Worm (Caenorhabditis elegans): Measurements from ENCODE around the gene srm-6.
"Not testable (repeated sequence)": the region's sequence is repeated elsewhere in the genome, so short reads cannot be mapped to it uniquely, and the experiment has no call there.

The srm-6 gene

DNA sequence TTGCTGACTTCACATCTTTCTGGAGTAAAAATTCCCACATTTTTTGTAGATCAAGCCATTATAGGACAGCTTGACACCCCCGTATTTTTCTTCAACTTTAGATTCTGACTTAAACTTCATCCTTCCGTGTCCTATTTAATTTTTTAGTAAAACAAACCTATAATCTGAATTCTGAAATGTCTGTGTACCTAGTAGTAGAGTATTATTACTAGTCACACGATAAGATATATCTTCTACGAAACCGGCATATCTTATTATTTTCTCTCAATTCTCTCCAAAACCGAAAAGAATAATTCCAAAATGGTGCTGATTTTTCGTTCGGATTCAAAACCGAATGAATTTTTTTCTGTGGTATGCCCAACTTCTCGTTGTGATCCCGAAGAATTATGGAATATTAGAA is 42.4 kb upstream of the srm-6 start, which contains the start of gene F14D7.9:
F14D7.9 (plus strand) TSS at position 301 of the 400 bp plus-strand sequence.
- TF ChIP-seq sem-4 (tag; optimal IDR thresholded peaks at IDR 0.05) (no peak), skn-1 (tag; optimal IDR thresholded peaks at IDR 0.05) (no peak), F13H6.1 (tag; optimal IDR thresholded peaks at IDR 0.05) (no peak), ama-1 (optimal IDR thresholded peaks at IDR 0.05) (no peak), gmeb-1 (tag; optimal IDR thresholded peaks at IDR 0.05) (no peak), unc-62 (GFP tag; optimal IDR thresholded peaks at IDR 0.05) (no peak), R02D3.7 (tag; optimal IDR thresholded peaks at IDR 0.05) (no peak), elt-3 (tag; optimal IDR thresholded peaks at IDR 0.05) (no peak), aly-2 (tag; optimal IDR thresholded peaks at IDR 0.05) (no peak)

DNA sequence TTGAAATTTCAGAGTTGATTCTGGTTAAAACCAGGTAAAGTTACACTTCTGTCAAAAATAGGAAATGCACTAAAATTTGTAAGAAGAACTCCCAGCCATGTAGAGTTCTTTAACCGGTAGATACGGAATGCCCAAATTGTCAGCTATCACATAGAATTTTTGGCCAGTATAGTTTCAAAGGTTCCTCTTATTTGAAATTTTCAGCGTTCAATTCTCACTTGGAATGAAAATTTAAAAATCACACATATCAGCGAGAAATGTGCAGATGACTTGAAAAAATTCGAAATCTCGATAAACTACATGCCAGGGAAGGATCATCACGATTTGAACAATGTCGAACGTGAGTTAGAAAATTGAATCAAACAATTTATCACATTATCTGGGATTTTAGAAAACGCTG is 40.3 kb upstream of the srm-6 start, which contains the start of gene F14D7.3:
F14D7.3 (plus strand) TSS at position 301 of the 400 bp plus-strand sequence.
- no peak for TF ChIP-seq alr-1 (tag; optimal IDR thresholded peaks at IDR 0.05)
- TF ChIP-seq unc-62 (GFP tag; optimal IDR thresholded peaks at IDR 0.05), result no peak
- TF ChIP-seq nhr-12 (tag; optimal IDR thresholded peaks at IDR 0.05), result no peak
- TF ChIP-seq ztf-11 (tag; optimal IDR thresholded peaks at IDR 0.05), result no peak
- TF ChIP-seq aly-2 (tag; optimal IDR thresholded peaks at IDR 0.05), result no peak
- TF ChIP-seq unc-55 (GFP tag; optimal IDR thresholded peaks at IDR 0.05), result no peak
- TF ChIP-seq nhr-11 (tag; optimal IDR thresholded peaks at IDR 0.05), result no peak
- TF ChIP-seq nhr-77 (tag; optimal IDR thresholded peaks at IDR 0.05), result no peak

- TF ChIP-seq C34F6.9 (tag; optimal IDR thresholded peaks at IDR 0.05), result no peak
- no peak for TF ChIP-seq nhr-25 (tag; optimal IDR thresholded peaks at IDR 0.05)
- TF ChIP-seq nhr-10 (tag; optimal IDR thresholded peaks at IDR 0.05), result no peak
- no peak for TF ChIP-seq zag-1 (tag; optimal IDR thresholded peaks at IDR 0.05)
- no peak for TF ChIP-seq alr-1 (tag; optimal IDR thresholded peaks at IDR 0.05)
- TF ChIP-seq lin-13 (GFP tag; optimal IDR thresholded peaks at IDR 0.05), result no peak
- TF ChIP-seq mdl-1 (tag; optimal IDR thresholded peaks at IDR 0.05), result no peak
- no peak for TF ChIP-seq nhr-21 (tag; optimal IDR thresholded peaks at IDR 0.05)
- no peak for TF ChIP-seq unc-55 (GFP tag; optimal IDR thresholded peaks at IDR 0.05)
- TF ChIP-seq gmeb-1 (tag; optimal IDR thresholded peaks at IDR 0.05), result no peak
- TF ChIP-seq ztf-11 (tag; optimal IDR thresholded peaks at IDR 0.05), result no peak
- no peak for TF ChIP-seq unc-39 (tag; optimal IDR thresholded peaks at IDR 0.05)
- no peak for TF ChIP-seq sem-4 (tag; optimal IDR thresholded peaks at IDR 0.05)
- TF ChIP-seq R02D3.7 (tag; optimal IDR thresholded peaks at IDR 0.05), result no peak
Measured at ce11 chrV:14299569-14300064, 37.1 kb upstream of the srm-6 start, which contains the start of the genes spig-3 and F14D7.12. Gene spig-3, minus strand, starts transcription at chrV:14299669. Gene F14D7.12, plus strand, starts transcription at chrV:14300014.

DNA sequence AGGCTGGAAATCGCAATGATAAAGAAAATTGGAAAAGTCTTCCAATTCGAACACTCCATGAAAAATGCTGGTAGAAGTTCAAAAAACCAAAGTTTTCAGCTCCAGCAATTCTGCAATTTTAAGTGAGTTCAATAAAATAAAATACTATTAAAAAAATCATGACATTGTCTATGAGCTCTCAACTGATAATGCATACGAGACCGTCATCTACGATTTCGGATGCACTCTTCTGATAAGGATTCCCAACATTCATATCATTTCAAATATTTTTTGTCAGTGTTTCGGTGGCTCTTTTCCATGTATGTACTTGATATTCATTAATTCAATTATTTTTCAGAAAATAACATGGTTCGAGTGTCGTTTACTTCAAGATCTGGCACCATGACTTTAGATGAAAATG is 35.7 kb upstream of the srm-6 start, which contains the start of gene F14D7.6:
F14D7.6 (plus strand) TSS at position 338 of the 400 bp plus-strand sequence.
- TF ChIP-seq mbf-1 (tag; optimal IDR thresholded peaks at IDR 0.05) (no peak), mab-5 (tag; optimal IDR thresholded peaks at IDR 0.05) (no peak), fos-1 (tag; optimal IDR thresholded peaks at IDR 0.05) (peak; percentile 52), snpc-4 (tag; optimal IDR thresholded peaks at IDR 0.05) (no peak), sma-3 (GFP tag; optimal IDR thresholded peaks at IDR 0.05) (no peak), gmeb-1 (tag; optimal IDR thresholded peaks at IDR 0.05) (no peak)

DNA sequence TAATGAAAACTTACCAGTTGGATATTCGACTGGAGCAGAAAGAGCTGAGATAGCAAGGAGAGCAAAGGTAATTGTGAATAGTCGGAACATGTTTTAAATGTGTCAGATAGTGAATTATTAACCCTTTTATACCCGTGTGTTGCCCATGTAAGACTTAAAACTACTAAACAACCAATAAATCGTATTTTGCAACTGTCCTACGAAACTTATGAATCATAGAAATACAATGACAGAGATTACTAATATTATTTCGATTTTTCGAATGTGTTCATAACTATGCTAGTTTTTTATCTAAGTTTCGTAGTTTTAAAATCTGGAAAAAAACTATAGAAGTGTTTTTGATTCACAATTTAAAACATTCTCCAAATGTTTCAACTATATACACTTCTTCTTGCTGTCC is 30.0 kb upstream of the srm-6 start, which contains the start of gene spig-4:
spig-4 (minus strand) TSS at position 101 of the 400 bp plus-strand sequence.
- TF ChIP-seq nhr-23, elt-1, mbf-1 (tag; optimal IDR thresholded peaks at IDR 0.05): not testable (repeated sequence)

DNA sequence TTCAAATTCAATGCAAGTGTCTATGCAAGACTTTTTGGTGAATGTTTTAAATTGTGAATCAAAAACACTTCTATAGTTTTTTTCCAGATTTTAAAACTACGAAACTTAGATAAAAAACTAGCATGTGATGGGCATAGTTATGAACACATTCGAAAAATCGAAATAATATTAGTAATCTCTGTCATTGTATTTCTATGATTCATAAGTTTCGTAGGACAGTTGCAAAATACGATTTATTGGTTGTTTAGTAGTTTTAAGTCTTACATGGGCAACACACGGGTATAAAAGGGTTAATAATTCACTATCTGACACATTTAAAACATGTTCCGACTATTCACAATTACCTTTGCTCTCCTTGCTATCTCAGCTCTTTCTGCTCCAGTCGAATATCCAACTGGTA is 28.6 kb upstream of the srm-6 start, which contains the start of gene spig-5:
spig-5 (plus strand) TSS at position 301 of the 400 bp plus-strand sequence.
- not testable (repeated sequence) for TF ChIP-seq ama-1 (optimal IDR thresholded peaks at IDR 0.05); nhr-12 (tag; optimal IDR thresholded peaks at IDR 0.05); nhr-10 (tag; optimal IDR thresholded peaks at IDR 0.05)

- not testable (repeated sequence) for TF ChIP-seq ztf-1 (GFP tag; conservative IDR thresholded peaks at IDR 0.05); blmp-1 (tag; optimal IDR thresholded peaks at IDR 0.05; ENCODE audit: insufficient read depth); nhr-21 (tag; optimal IDR thresholded peaks at IDR 0.05)
Measured at ce11 chrV:14309632-14310031, 27.1 kb upstream of the srm-6 start, which contains the start of gene F14D7.14. Gene F14D7.14, plus strand, starts transcription at chrV:14309932.

Data from whole organism, L2 larva.